Fruit fly (Drosophila melanogaster) whole organism, embryonic: ENCODE measurements around the gene CG13898.
A peak's percentile ranks its signal among the peaks of the same experiment; 100 is the strongest.

ENCODE experiments used
- Atf3 ChIP-seq: fragments of 200-800 bp; sonication (Bioruptor generic); optimal IDR thresholded peaks from 3 replicates; lab custom pipeline; 2016; ENCODE audit warnings: missing biosample characterization, missing genetic modification characterization
- B-H2 ChIP-seq: fragments of 200-800 bp; sonication (Bioruptor generic); optimal IDR thresholded peaks from 2 replicates; lab custom pipeline; 2018; ENCODE audit warnings: missing biosample characterization, mild to moderate bottlenecking, missing genetic modification characterization
- BEAF-32 ChIP-seq: fragments of 200-800 bp; sonication (Bioruptor generic); optimal IDR thresholded peaks from 3 replicates; lab custom pipeline; 2017; ENCODE audit warnings: missing biosample characterization, missing genetic modification characterization, mild to moderate bottlenecking, moderate library complexity, missing genetic modification reagents
- Bdp1 ChIP-seq: fragments of 200-800 bp; sonication (Bioruptor generic); optimal IDR thresholded peaks from 3 replicates; lab custom pipeline; 2016; ENCODE audit warnings: missing biosample characterization, missing genetic modification characterization
- Blimp-1 ChIP-seq: fragments of 200-800 bp; sonication (Bioruptor generic); optimal IDR thresholded peaks from 3 replicates; lab custom pipeline; 2018; ENCODE audit warnings: missing biosample characterization, missing genetic modification characterization, mild to moderate bottlenecking, moderate library complexity, missing genetic modification reagents
- CG10147 ChIP-seq: fragments of 200-800 bp; sonication (Bioruptor generic); optimal IDR thresholded peaks from 2 replicates; lab custom pipeline; 2019; ENCODE audit warnings: missing biosample characterization, mild to moderate bottlenecking, missing genetic modification characterization, moderate library complexity
- CG10366 ChIP-seq: fragments of 200-800 bp; sonication (Bioruptor generic); IDR thresholded peaks from 2 replicates; pipeline ENCODE4 v1.3.6; 2022; ENCODE audit warnings: missing biosample characterization, missing genetic modification characterization
- CG11560 ChIP-seq: fragments of 200-800 bp; sonication (Bioruptor generic); IDR thresholded peaks from 3 replicates; pipeline ENCODE4 v1.3.6; 2022; ENCODE audit warnings: missing biosample characterization, missing genetic modification characterization
- CG12071 ChIP-seq: fragments of 200-800 bp; sonication (Bioruptor generic); optimal IDR thresholded peaks from 3 replicates; lab custom pipeline; 2018; ENCODE audit warnings: missing biosample characterization, mild to moderate bottlenecking, missing genetic modification characterization
- CG12236 ChIP-seq: fragments of 200-800 bp; sonication (Bioruptor generic); optimal IDR thresholded peaks from 2 replicates; lab custom pipeline; 2016; ENCODE audit warnings: missing biosample characterization, missing genetic modification characterization
- CG12659 ChIP-seq: fragments of 200-800 bp; sonication (Bioruptor generic); optimal IDR thresholded peaks from 3 replicates; lab custom pipeline; 2017; ENCODE audit warnings: mild to moderate bottlenecking, missing biosample characterization, missing genetic modification reagents, missing genetic modification characterization
- CG14014 ChIP-seq: fragments of 200-800 bp; sonication (Bioruptor generic); IDR thresholded peaks from 2 replicates; pipeline ENCODE4 v1.3.6; 2022; ENCODE audit warnings: missing biosample characterization, missing genetic modification characterization
- CG16863 ChIP-seq: fragments of 200-800 bp; sonication (Bioruptor generic); optimal IDR thresholded peaks from 3 replicates; lab custom pipeline; 2016; ENCODE audit warnings: missing biosample characterization, missing genetic modification characterization
- CG17385 ChIP-seq: fragments of 200-800 bp; sonication (Bioruptor generic); optimal IDR thresholded peaks from 3 replicates; lab custom pipeline; 2018; ENCODE audit warnings: missing biosample characterization, mild to moderate bottlenecking, missing genetic modification characterization
- CG17912 ChIP-seq: fragments of 200-800 bp; sonication (Bioruptor generic); optimal IDR thresholded peaks from 2 replicates; lab custom pipeline; 2018; ENCODE audit warnings: missing biosample characterization, mild to moderate bottlenecking, missing genetic modification characterization
- CG1792 ChIP-seq: fragments of 200-800 bp; sonication (Bioruptor generic); optimal IDR thresholded peaks from 2 replicates; lab custom pipeline; 2016; ENCODE audit warnings: missing biosample characterization, missing genetic modification characterization
- CG30020 ChIP-seq: fragments of 200-800 bp; optimal IDR thresholded peaks from 2 replicates; lab custom pipeline; 2019; ENCODE audit warnings: missing biosample characterization, mild to moderate bottlenecking, missing genetic modification characterization, moderate library complexity
- CG3407 ChIP-seq: fragments of 200-800 bp; sonication (Bioruptor generic); optimal IDR thresholded peaks from 2 replicates; lab custom pipeline; 2018; ENCODE audit warnings: missing biosample characterization, mild to moderate bottlenecking, missing genetic modification characterization
- CG34224 ChIP-seq: fragments of 200-800 bp; sonication (Bioruptor generic); IDR thresholded peaks from 3 replicates; pipeline ENCODE4 v1.3.6; 2022; ENCODE audit warnings: missing biosample characterization, missing genetic modification characterization; ENCODE audit not compliant: partially characterized antibody
- CG34422 ChIP-seq: fragments of 200-800 bp; sonication (Bioruptor generic); IDR thresholded peaks from 3 replicates; pipeline ENCODE4 v1.3.6; 2022; ENCODE audit warnings: missing biosample characterization, missing genetic modification characterization
- CG42726 ChIP-seq: fragments of 200-800 bp; sonication (Bioruptor generic); IDR thresholded peaks from 2 replicates; pipeline ENCODE4 v1.3.6; 2022; ENCODE audit warnings: missing biosample characterization, missing genetic modification characterization; ENCODE audit not compliant: partially characterized antibody
- CG5180 ChIP-seq: fragments of 200-800 bp; sonication (Bioruptor generic); optimal IDR thresholded peaks from 3 replicates; lab custom pipeline; 2017; ENCODE audit warnings: missing biosample characterization, missing genetic modification characterization, mild to moderate bottlenecking, moderate library complexity, missing genetic modification reagents
- CG6272 ChIP-seq: fragments of 200-800 bp; sonication (Bioruptor generic); IDR thresholded peaks from 2 replicates; pipeline ENCODE4 v1.3.6; 2022; ENCODE audit warnings: missing biosample characterization, missing genetic modification characterization
- CG7556 ChIP-seq: fragments of 200-800 bp; sonication (Bioruptor generic); optimal IDR thresholded peaks from 2 replicates; lab custom pipeline; 2017; ENCODE audit warnings: missing biosample characterization, mild to moderate bottlenecking, missing genetic modification characterization
- CG7839 ChIP-seq: fragments of 200-800 bp; sonication (Bioruptor generic); optimal IDR thresholded peaks from 3 replicates; lab custom pipeline; 2018; ENCODE audit warnings: missing biosample characterization, mild to moderate bottlenecking, missing genetic modification characterization, moderate library complexity
- CoRest ChIP-seq: fragments of 200-800 bp; sonication (Bioruptor generic); optimal IDR thresholded peaks from 3 replicates; lab custom pipeline; 2018; ENCODE audit warnings: missing biosample characterization, mild to moderate bottlenecking, missing genetic modification characterization, moderate library complexity
- Dip3 ChIP-seq: fragments of 200-800 bp; sonication (Bioruptor generic); optimal IDR thresholded peaks from 3 replicates; lab custom pipeline; 2016; ENCODE audit warnings: missing biosample characterization, missing genetic modification characterization
- E2f1 ChIP-seq: fragments of 200-800 bp; sonication (Bioruptor generic); IDR thresholded peaks from 2 replicates; pipeline ENCODE4 v1.3.6; 2022; ENCODE audit warnings: missing biosample characterization, missing genetic modification characterization
- Ets65A ChIP-seq: fragments of 200-800 bp; sonication (Bioruptor generic); peaks from one replicate; lab custom pipeline; 2016; ENCODE audit warnings: missing biosample characterization, missing genetic modification characterization
- HLH54F ChIP-seq: fragments of 200-800 bp; sonication (Bioruptor generic); optimal IDR thresholded peaks from 3 replicates; lab custom pipeline; 2016; ENCODE audit warnings: missing biosample characterization, missing genetic modification characterization
- HmgZ ChIP-seq: fragments of 200-800 bp; sonication (Bioruptor generic); optimal IDR thresholded peaks from 2 replicates; lab custom pipeline; 2018; ENCODE audit warnings: missing biosample characterization, mild to moderate bottlenecking, missing genetic modification characterization
- Ravus ChIP-seq: fragments of 200-800 bp; sonication (Bioruptor generic); IDR thresholded peaks from 2 replicates; pipeline ENCODE4 v1.3.6; 2022; ENCODE audit warnings: missing biosample characterization, missing genetic modification characterization
- amos ChIP-seq: fragments of 200-800 bp; sonication (Bioruptor generic); IDR thresholded peaks from 2 replicates; pipeline ENCODE4 v1.3.6; 2022; ENCODE audit warnings: missing biosample characterization, missing genetic modification characterization; ENCODE audit not compliant: partially characterized antibody
- cato ChIP-seq: fragments of 200-800 bp; sonication (Bioruptor generic); optimal IDR thresholded peaks from 2 replicates; lab custom pipeline; 2016; ENCODE audit warnings: missing biosample characterization, missing genetic modification characterization, borderline replicate concordance
- dimm ChIP-seq: fragments of 200-800 bp; sonication (Bioruptor generic); IDR thresholded peaks from 2 replicates; pipeline ENCODE4 v1.3.6; 2022; ENCODE audit warnings: missing biosample characterization, missing genetic modification characterization
- dm ChIP-seq: fragments of 200-800 bp; sonication (Bioruptor generic); optimal IDR thresholded peaks from 3 replicates; lab custom pipeline; 2016; ENCODE audit warnings: missing biosample characterization, missing genetic modification characterization
- dmrt99B ChIP-seq: fragments of 200-800 bp; sonication (Bioruptor generic); optimal IDR thresholded peaks from 2 replicates; lab custom pipeline; 2018; ENCODE audit warnings: missing biosample characterization, mild to moderate bottlenecking, missing genetic modification characterization, moderate library complexity
- exex ChIP-seq: fragments of 200-800 bp; sonication (Bioruptor generic); optimal IDR thresholded peaks from 4 replicates; lab custom pipeline; 2018; ENCODE audit warnings: missing biosample characterization, mild to moderate bottlenecking, missing genetic modification characterization, moderate library complexity
- fru ChIP-seq: fragments of >200 bp; optimal IDR thresholded peaks from 2 replicates; lab custom pipeline; 2017
- her ChIP-seq: fragments of 200-800 bp; sonication (Bioruptor generic); optimal IDR thresholded peaks from 2 replicates; lab custom pipeline; 2016; ENCODE audit warnings: missing biosample characterization, missing genetic modification characterization
- knrl ChIP-seq: fragments of 200-800 bp; sonication (Bioruptor generic); IDR thresholded peaks from 3 replicates; pipeline ENCODE4 v1.3.6; 2022; ENCODE audit warnings: missing biosample characterization, missing genetic modification characterization; ENCODE audit not compliant: partially characterized antibody
- lab ChIP-seq: fragments of 200-800 bp; sonication (Bioruptor generic); optimal IDR thresholded peaks from 3 replicates; lab custom pipeline; 2017; ENCODE audit warnings: missing biosample characterization, missing genetic modification characterization, mild to moderate bottlenecking, moderate library complexity, missing genetic modification reagents
- maf-S ChIP-seq: fragments of 200-800 bp; sonication (Bioruptor generic); optimal IDR thresholded peaks from 2 replicates; lab custom pipeline; 2016; ENCODE audit warnings: missing biosample characterization, missing genetic modification characterization
- org-1 ChIP-seq: fragments of 200-800 bp; sonication (Bioruptor generic); optimal IDR thresholded peaks from 2 replicates; lab custom pipeline; 2017; ENCODE audit warnings: missing biosample characterization, missing genetic modification characterization
- ranshi ChIP-seq: fragments of 200-800 bp; sonication (Bioruptor generic); IDR thresholded peaks from 2 replicates; pipeline ENCODE4 v1.3.6; 2022; ENCODE audit warnings: missing biosample characterization, missing genetic modification characterization
- sisA ChIP-seq: fragments of 200-800 bp; sonication (Bioruptor generic); IDR thresholded peaks from 2 replicates; pipeline ENCODE4 v1.3.6; 2022; ENCODE audit warnings: missing biosample characterization, missing genetic modification characterization
- slbo ChIP-seq: fragments of 200-800 bp; sonication (Bioruptor generic); IDR thresholded peaks from 2 replicates; pipeline ENCODE4 v1.3.6; 2022; ENCODE audit warnings: missing biosample characterization, missing genetic modification characterization
- sob ChIP-seq: fragments of 200-800 bp; sonication (Bioruptor generic); IDR thresholded peaks from 2 replicates; pipeline ENCODE4 v1.3.6; 2022; ENCODE audit warnings: missing biosample characterization, missing genetic modification characterization
- tin ChIP-seq: fragments of 200-800 bp; sonication (Bioruptor generic); optimal IDR thresholded peaks from 3 replicates; lab custom pipeline; 2016; ENCODE audit warnings: missing biosample characterization, missing genetic modification characterization
- tll ChIP-seq, 2 experiments: fragments of 200-800 bp in 1 of 2; fragments of >200 bp in 1 of 2; sonication (Bioruptor generic) in 1 of 2; optimal IDR thresholded peaks; 2 replicates each; lab custom pipeline; 2017 to 2019; ENCODE audit warnings: missing biosample characterization in 2 of 2, missing genetic modification characterization in 2 of 2, mild to moderate bottlenecking in 1 of 2, moderate library complexity in 1 of 2
- wek ChIP-seq: fragments of 200-800 bp; sonication (Bioruptor generic); optimal IDR thresholded peaks from 3 replicates; lab custom pipeline; 2018; ENCODE audit warnings: missing biosample characterization, mild to moderate bottlenecking, missing genetic modification characterization, moderate library complexity

Gene CG13898

dm6 chr3L:820332-820731, 16.5 kb upstream of the CG13898 start (continued):
- TF ChIP-seq tll (GFP tag; optimal IDR thresholded peaks at IDR 0.05; lab: Kevin White, UChicago) (no peak), CG1792 (GFP tag; lab: Kevin White, UChicago) (no peak), Atf3 (GFP tag; lab: Kevin White, UChicago) (no peak), CG5180 (peak; percentile 22), CG16863 (GFP tag; lab: Kevin White, UChicago) (no peak), exex (tag; lab: Kevin White, UChicago) (no peak), dm (GFP tag; lab: Kevin White, UChicago) (no peak), CG11560 (no peak), Bdp1 (GFP tag; lab: Kevin White, UChicago) (no peak), tin (peak; percentile 63), Dip3 (GFP tag; lab: Kevin White, UChicago) (no peak), her (peak; percentile 23), ranshi (GFP tag; lab: Robert Waterston, UW) (peak; percentile 64), cato (peak; percentile 54), CG7839 (tag; lab: Kevin White, UChicago) (peak; percentile 78), fru (lab: Kevin White, UChicago) (no peak), CoRest (tag; lab: Kevin White, UChicago) (peak; percentile 74), HmgZ (peak; percentile 39), slbo (peak; percentile 68), CG17912 (GFP tag; lab: Kevin White, UChicago) (no peak), E2f1 (peak; percentile 83), amos (GFP tag; lab: Robert Waterston, UW) (no peak), CG42726 (GFP tag; lab: Robert Waterston, UW) (no peak), org-1 (GFP tag; lab: Kevin White, UChicago) (peak; percentile 15), dimm (GFP tag; lab: Robert Waterston, UW) (peak; percentile 51; the same call in 1 of the 2 replicates), sob (GFP tag; lab: Robert Waterston, UW) (peak; percentile 74; the same call in 1 of the 2 replicates), CG10366 (peak; percentile 78), Ravus (GFP tag; lab: Robert Waterston, UW) (peak; percentile 17), lab (GFP tag; lab: Kevin White, UChicago) (peak; percentile 78), Blimp-1 (GFP tag; lab: Kevin White, UChicago) (peak; percentile 77), knrl (no peak), maf-S (GFP tag; lab: Kevin White, UChicago) (no peak), CG7556 (GFP tag; lab: Kevin White, UChicago) (peak; percentile 65), B-H2 (GFP tag; lab: Kevin White, UChicago) (no peak), CG10147 (GFP tag; lab: Kevin White, UChicago) (peak; percentile 68), CG6272 (peak; percentile 35; the same call in 1 of the 2 replicates), CG3407 (GFP tag; lab: Kevin White, UChicago) (peak; percentile 63), dmrt99B (tag; lab: Kevin White, UChicago) (peak; percentile 85), CG12659 (GFP tag; lab: Kevin White, UChicago) (peak; percentile 58), CG30020 (no peak), CG34422 (GFP tag; lab: Robert Waterston, UW) (peak; percentile 84), CG17385 (GFP tag; lab: Kevin White, UChicago) (peak; percentile 69), Ets65A (no peak), CG34224 (no peak), sisA (GFP tag; lab: Robert Waterston, UW) (peak; percentile 82), CG12236 (GFP tag; lab: Kevin White, UChicago) (no peak), CG14014 (GFP tag; lab: Robert Waterston, UW) (peak; percentile 78), HLH54F (GFP tag; lab: Kevin White, UChicago) (peak; percentile 14), wek (GFP tag; lab: Kevin White, UChicago) (no peak), CG12071 (GFP tag; lab: Kevin White, UChicago) (peak; percentile 12), BEAF-32 (GFP tag; lab: Kevin White, UChicago) (no peak)
